Worm (Caenorhabditis elegans) whole organism, midembryonic: ENCODE measurements around the gene aly-1.

Source experiments
- T22C8.4 ChIP-seq: fragments of 200-800 bp; sonication (Bioruptor generic); IDR thresholded peaks from 2 replicates; pipeline ENCODE4 v1.3.6; 2022; ENCODE audit warnings: missing genetic modification characterization, missing compliant biosample characterization
- cog-1 ChIP-seq: sonication (generic microtip); optimal IDR thresholded peaks from 2 replicates; lab custom pipeline; 2016; ENCODE audit warnings: missing genetic modification characterization, missing compliant biosample characterization
- flt-1 ChIP-seq: fragments of 200-800 bp; sonication (Bioruptor generic); IDR thresholded peaks from 2 replicates; pipeline ENCODE4 v1.3.6; 2022; ENCODE audit warnings: missing genetic modification characterization, missing compliant biosample characterization
- med-1 ChIP-seq: sonication (generic microtip); optimal IDR thresholded peaks from 2 replicates; lab custom pipeline; 2017; ENCODE audit warnings: missing genetic modification characterization, mild to moderate bottlenecking, missing compliant biosample characterization, antibody characterized with exemption, missing genetic modification reagents; ENCODE audit not compliant: insufficient read depth
- ref-1 ChIP-seq: fragments of 200-800 bp; sonication (Bioruptor generic); conservative IDR thresholded peaks from 2 replicates; pipeline ENCODE4 v1.3.6; 2022; ENCODE audit warnings: missing genetic modification reagents, missing genetic modification characterization, missing compliant biosample characterization
- ztf-23 ChIP-seq: fragments of 200-800 bp; sonication (Bioruptor generic); IDR thresholded peaks from 2 replicates; pipeline ENCODE4 v1.3.6; 2022; ENCODE audit warnings: missing genetic modification reagents, missing genetic modification characterization, missing compliant biosample characterization
- ztf-29 ChIP-seq: fragments of 200-800 bp; sonication (Bioruptor generic); IDR thresholded peaks from 2 replicates; pipeline ENCODE4 v1.3.6; 2022; ENCODE audit warnings: missing genetic modification reagents, missing genetic modification characterization, missing compliant biosample characterization

ce11 chrIV:9104071-9105016, 4.4 kb upstream of the aly-1 start, which contains the start of the genes C01F6.14 and fem-3:
- TF ChIP-seq flt-1 (no peak), ztf-23 (no peak), T22C8.4 (no peak), ref-1 (no peak), cog-1 (tag; lab: Kevin White, UChicago) (no peak), med-1 (GFP tag; lab: Kevin White, UChicago) (no peak), ztf-29 (no peak)
